Worm (Caenorhabditis elegans) whole organism, late embryonic: ENCODE data around the gene mab-23.

Experiments used
- C08G9.2 ChIP-seq: sonication (generic microtip); optimal IDR thresholded peaks from 2 replicates; lab custom pipeline; 2016; ENCODE audit warnings: mild to moderate bottlenecking, missing genetic modification characterization, moderate library complexity, missing compliant biosample characterization
- K02D7.2 ChIP-seq: sonication (generic microtip); optimal IDR thresholded peaks from 2 replicates; lab custom pipeline; 2017; ENCODE audit warnings: mild to moderate bottlenecking, missing genetic modification characterization, missing compliant biosample characterization
- Y22D7AL.16 ChIP-seq: sonication (generic microtip); optimal IDR thresholded peaks from 2 replicates; lab custom pipeline; 2016; ENCODE audit warnings: missing genetic modification characterization, missing compliant biosample characterization
- ahr-1 ChIP-seq: sonication (generic microtip); optimal IDR thresholded peaks from 2 replicates; lab custom pipeline; 2016; ENCODE audit warnings: missing genetic modification characterization, missing compliant biosample characterization
- ama-1 ChIP-seq: fragments of 150-350 bp; optimal IDR thresholded peaks from 2 replicates; lab custom pipeline; 2014
- ceh-14 ChIP-seq: sonication (generic microtip); optimal IDR thresholded peaks from 2 replicates; lab custom pipeline; 2016; ENCODE audit warnings: missing genotype, missing genetic modification characterization, missing compliant biosample characterization
- ceh-19 ChIP-seq: fragments of 200-800 bp; sonication (Bioruptor generic); optimal IDR thresholded peaks from 2 replicates; lab custom pipeline; 2018; ENCODE audit warnings: mild to moderate bottlenecking, missing genetic modification characterization, missing compliant biosample characterization
- ceh-30 ChIP-seq: fragments of 150-350 bp; optimal IDR thresholded peaks from 2 replicates; lab custom pipeline; 2014; ENCODE audit warnings: missing biosample characterization, missing genetic modification characterization
- ceh-31 ChIP-seq: sonication (generic microtip); optimal IDR thresholded peaks from 2 replicates; lab custom pipeline; 2016; ENCODE audit warnings: missing genetic modification characterization, missing compliant biosample characterization
- ceh-34 ChIP-seq: sonication (generic microtip); optimal IDR thresholded peaks from 2 replicates; lab custom pipeline; 2016; ENCODE audit warnings: mild to moderate bottlenecking, missing genetic modification characterization, missing compliant biosample characterization
- ceh-48 ChIP-seq: sonication (generic microtip); optimal IDR thresholded peaks from 2 replicates; lab custom pipeline; 2016; ENCODE audit warnings: missing genetic modification characterization, inconsistent platforms, missing compliant biosample characterization
- ceh-6 ChIP-seq: fragments of 200-800 bp; sonication (Bioruptor generic); optimal IDR thresholded peaks from 2 replicates; lab custom pipeline; 2018; ENCODE audit warnings: mild to moderate bottlenecking, missing genetic modification characterization, missing compliant biosample characterization
- che-1 ChIP-seq: sonication (generic microtip); optimal IDR thresholded peaks from 2 replicates; lab custom pipeline; 2016; ENCODE audit warnings: mild to moderate bottlenecking, missing genetic modification characterization, missing compliant biosample characterization
- dmd-4 ChIP-seq: sonication (generic microtip); optimal IDR thresholded peaks from 2 replicates; lab custom pipeline; 2016; ENCODE audit warnings: borderline replicate concordance, missing genetic modification characterization, missing compliant biosample characterization
- elt-4 ChIP-seq: sonication (generic microtip); optimal IDR thresholded peaks from 2 replicates; lab custom pipeline; 2016; ENCODE audit warnings: missing genetic modification characterization, missing compliant biosample characterization
- ets-4 ChIP-seq: sonication (generic microtip); optimal IDR thresholded peaks from 2 replicates; lab custom pipeline; 2016; ENCODE audit warnings: missing genetic modification characterization, missing compliant biosample characterization
- eyg-1 ChIP-seq: sonication (generic microtip); optimal IDR thresholded peaks from 2 replicates; lab custom pipeline; 2016; ENCODE audit warnings: missing genotype, missing genetic modification characterization, missing compliant biosample characterization
- hlh-6 ChIP-seq: sonication (generic microtip); optimal IDR thresholded peaks from 2 replicates; lab custom pipeline; 2016; ENCODE audit warnings: missing genotype, missing genetic modification characterization, missing compliant biosample characterization
- hlh-8 ChIP-seq: sonication (generic microtip); optimal IDR thresholded peaks from 2 replicates; lab custom pipeline; 2016; ENCODE audit warnings: missing genotype, missing genetic modification characterization, missing compliant biosample characterization
- lim-6 ChIP-seq: sonication (generic microtip); optimal IDR thresholded peaks from 2 replicates; lab custom pipeline; 2016; ENCODE audit warnings: missing genetic modification characterization, missing compliant biosample characterization
- lin-11 ChIP-seq: fragments of 200-800 bp; sonication (Bioruptor generic); optimal IDR thresholded peaks from 2 replicates; lab custom pipeline; 2018; ENCODE audit warnings: mild to moderate bottlenecking, missing genetic modification characterization, missing compliant biosample characterization
- nfya-1 ChIP-seq: sonication (generic microtip); optimal IDR thresholded peaks from 2 replicates; lab custom pipeline; 2017; ENCODE audit warnings: missing genetic modification characterization, mild to moderate bottlenecking, missing compliant biosample characterization, antibody characterized with exemption, moderate library complexity
- nhr-232 ChIP-seq: sonication (generic microtip); optimal IDR thresholded peaks from 2 replicates; lab custom pipeline; 2016; ENCODE audit warnings: missing genetic modification characterization, missing compliant biosample characterization
- odd-2 ChIP-seq: sonication (generic microtip); optimal IDR thresholded peaks from 2 replicates; lab custom pipeline; 2017; ENCODE audit warnings: antibody characterized with exemption, mild to moderate bottlenecking, missing genetic modification characterization, missing compliant biosample characterization
- pha-4 ChIP-seq: fragments of 150-350 bp; optimal IDR thresholded peaks from 2 replicates; lab custom pipeline; 2018; ENCODE audit warnings: missing biosample characterization, missing genetic modification reagents, missing genetic modification characterization
- pros-1 ChIP-seq: fragments of 150-350 bp; optimal IDR thresholded peaks from 2 replicates; lab custom pipeline; 2014; ENCODE audit warnings: missing biosample characterization, missing genetic modification reagents, missing genetic modification characterization
- sdc-2 ChIP-seq: sonication (generic microtip); optimal IDR thresholded peaks from 2 replicates; lab custom pipeline; 2016; ENCODE audit warnings: missing genotype, missing genetic modification characterization, missing compliant biosample characterization
- sox-2 ChIP-seq: fragments of 200-800 bp; sonication (Bioruptor generic); IDR thresholded peaks from 2 replicates; pipeline ENCODE4 v1.3.6; 2022; ENCODE audit warnings: missing genetic modification reagents, missing genetic modification characterization, missing compliant biosample characterization
- sox-4 ChIP-seq: sonication (generic microtip); optimal IDR thresholded peaks from 2 replicates; lab custom pipeline; 2017; ENCODE audit warnings: mild to moderate bottlenecking, missing genetic modification characterization, inconsistent platforms, missing compliant biosample characterization
- tbx-2 ChIP-seq: sonication (generic microtip); optimal IDR thresholded peaks from 2 replicates; lab custom pipeline; 2016; ENCODE audit warnings: missing genetic modification characterization, missing compliant biosample characterization
- tbx-7 ChIP-seq: sonication (generic microtip); optimal IDR thresholded peaks from 2 replicates; lab custom pipeline; 2016; ENCODE audit warnings: missing genotype, missing genetic modification characterization, missing compliant biosample characterization
- ttx-3 ChIP-seq: sonication (generic microtip); optimal IDR thresholded peaks from 2 replicates; lab custom pipeline; 2016; ENCODE audit warnings: missing genetic modification reagents, missing genetic modification characterization, missing compliant biosample characterization
- unc-55 ChIP-seq: sonication (generic microtip); optimal IDR thresholded peaks from 2 replicates; lab custom pipeline; 2017; ENCODE audit warnings: missing biosample characterization, missing genetic modification reagents, missing genetic modification characterization
- unc-86 ChIP-seq: sonication (generic microtip); optimal IDR thresholded peaks from 2 replicates; lab custom pipeline; 2016; ENCODE audit warnings: missing genetic modification characterization, missing compliant biosample characterization

The mab-23 gene

DNA sequence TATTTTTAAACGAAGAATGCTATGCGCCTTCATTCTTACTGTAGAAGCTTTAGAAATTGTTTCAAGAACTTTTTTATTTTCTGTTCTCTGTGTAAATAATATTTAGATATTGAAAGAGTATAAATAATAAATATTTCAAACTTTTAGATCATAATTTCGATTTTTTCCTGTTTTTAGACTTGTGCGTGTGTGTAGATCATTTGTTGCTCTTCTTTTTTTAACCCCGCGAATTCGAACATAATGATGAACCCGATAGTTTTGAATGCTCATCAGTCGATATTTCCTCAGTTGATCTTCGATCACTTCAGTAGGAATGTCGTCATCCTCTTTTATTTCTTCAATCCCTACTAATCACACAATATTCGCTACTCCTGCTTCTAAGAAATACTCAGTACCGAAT lies 35.6 kb upstream of the mab-23 start, which contains the start of gene T21C9.13:
Gene T21C9.13, plus strand, starts transcription at position 33 of the 400 bp plus-strand sequence.
- TF ChIP-seq nhr-232 (tag; lab: Kevin White, UChicago) (no peak), che-1 (no peak), hlh-6 (tag; lab: Kevin White, UChicago) (no peak), pros-1 (tag; lab: Kevin White, UChicago) (no peak), unc-86 (no peak), lim-6 (no peak)

ce11 chrV:10598670-10599154 lies 34.1 kb upstream of the mab-23 start, which contains the start of gene scpl-4:
Gene scpl-4 (plus strand): TSS chrV:10599104.
- no peak for TF ChIP-seq nfya-1 (tag; lab: Kevin White, UChicago)
- no peak for TF ChIP-seq hlh-6 (tag; lab: Kevin White, UChicago)
- TF ChIP-seq lin-11 (tag; lab: Kevin White, UChicago): no peak
- TF ChIP-seq ceh-14 (tag; lab: Kevin White, UChicago): no peak
- no peak for TF ChIP-seq hlh-8 (tag; lab: Kevin White, UChicago)
- TF ChIP-seq ceh-19 (GFP tag; lab: Kevin White, UChicago): no peak
- TF ChIP-seq C08G9.2: no peak
- TF ChIP-seq elt-4: no peak
- no peak for TF ChIP-seq tbx-7 (tag; lab: Kevin White, UChicago)
- no peak for TF ChIP-seq ttx-3 (tag; lab: Kevin White, UChicago)
- no peak for TF ChIP-seq ceh-31
- no peak for TF ChIP-seq tbx-2 (tag; lab: Kevin White, UChicago)
- TF ChIP-seq ceh-48 (tag; lab: Kevin White, UChicago): no peak
- TF ChIP-seq pha-4 (tag; lab: Kevin White, UChicago): no peak
- TF ChIP-seq sdc-2 (tag; lab: Kevin White, UChicago): no peak
- no peak for TF ChIP-seq ceh-6
- no peak for TF ChIP-seq ets-4 (tag; lab: Kevin White, UChicago)
- TF ChIP-seq dmd-4 (tag; lab: Kevin White, UChicago): no peak
- TF ChIP-seq, all 69 proteins: peak for 0

DNA sequence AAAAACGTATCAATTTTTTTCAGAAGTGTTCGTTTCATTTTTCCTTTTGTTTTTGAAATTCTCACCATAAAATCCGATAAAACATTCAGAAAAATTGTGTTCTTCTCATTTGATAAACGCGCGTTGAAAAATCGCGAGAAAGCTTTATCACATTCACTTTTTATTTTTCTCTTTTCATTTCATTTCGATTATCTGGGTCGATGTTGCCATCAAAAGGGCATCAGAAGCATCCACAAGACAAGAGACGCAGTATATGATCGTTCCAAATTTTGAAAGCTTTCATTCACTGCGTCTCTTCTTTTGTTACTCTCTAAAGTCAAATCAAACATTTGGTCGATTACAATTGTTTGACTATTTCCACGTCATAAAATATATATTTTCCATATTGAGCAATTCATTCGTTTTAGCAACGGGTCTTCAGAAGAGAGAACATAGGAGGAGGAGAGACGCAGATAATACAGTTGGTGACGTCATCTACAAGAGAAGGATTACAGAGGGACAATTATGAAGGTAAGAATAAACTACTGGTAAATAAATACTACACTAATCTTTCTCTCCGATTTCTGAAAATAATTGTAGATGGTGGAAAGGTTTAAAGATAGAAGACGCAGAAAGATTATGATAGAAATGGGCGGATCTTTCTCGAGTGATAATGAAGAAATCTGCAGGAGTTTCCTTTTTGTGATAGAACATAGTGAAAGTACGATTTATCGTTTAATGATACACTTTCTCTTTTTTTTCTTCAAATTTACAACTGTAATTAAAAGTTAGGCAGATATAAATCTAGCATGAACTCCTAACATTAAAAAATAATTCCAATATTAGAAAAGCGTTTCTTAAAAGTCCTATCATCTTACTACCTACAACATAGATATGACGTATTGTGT lies 30.6 kb upstream of the mab-23 start, which contains the start of gene H27A22.1:
Gene H27A22.1, plus strand, starts transcription at position 505 of the 887 bp plus-strand sequence.
- no peak for TF ChIP-seq unc-86
- TF ChIP-seq ceh-34 (tag; lab: Kevin White, UChicago): no peak
- TF ChIP-seq pha-4 (tag; lab: Kevin White, UChicago): no peak
- no peak for TF ChIP-seq sox-2
- no peak for TF ChIP-seq Y22D7AL.16 (tag; lab: Kevin White, UChicago)

DNA sequence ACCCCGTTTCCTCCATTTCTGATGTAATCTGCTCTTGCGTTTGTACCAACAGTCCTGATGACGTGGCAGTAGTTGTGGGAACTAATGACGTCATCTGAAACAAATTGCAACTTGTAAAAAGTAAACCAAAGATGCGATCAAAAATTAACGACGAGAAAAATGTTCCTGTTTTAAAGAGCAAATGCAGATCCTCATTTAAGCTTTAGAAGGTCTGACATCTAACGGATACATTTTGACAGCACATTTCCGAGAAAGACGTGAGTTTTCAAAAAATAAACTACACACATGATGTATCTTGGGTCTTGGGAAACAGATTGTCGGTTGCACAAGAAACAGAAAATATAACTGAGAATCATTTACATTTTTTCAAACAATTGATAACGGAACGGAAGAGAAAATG lies 17.4 kb upstream of the mab-23 start, which contains the start of gene H09F14.1:
Gene H09F14.1, minus strand, starts transcription at position 101 of the 400 bp plus-strand sequence.
- TF ChIP-seq sox-4 (tag; lab: Kevin White, UChicago) (no peak), ceh-30 (tag; lab: Kevin White, UChicago) (no peak), K02D7.2 (tag; lab: Kevin White, UChicago) (no peak)

DNA sequence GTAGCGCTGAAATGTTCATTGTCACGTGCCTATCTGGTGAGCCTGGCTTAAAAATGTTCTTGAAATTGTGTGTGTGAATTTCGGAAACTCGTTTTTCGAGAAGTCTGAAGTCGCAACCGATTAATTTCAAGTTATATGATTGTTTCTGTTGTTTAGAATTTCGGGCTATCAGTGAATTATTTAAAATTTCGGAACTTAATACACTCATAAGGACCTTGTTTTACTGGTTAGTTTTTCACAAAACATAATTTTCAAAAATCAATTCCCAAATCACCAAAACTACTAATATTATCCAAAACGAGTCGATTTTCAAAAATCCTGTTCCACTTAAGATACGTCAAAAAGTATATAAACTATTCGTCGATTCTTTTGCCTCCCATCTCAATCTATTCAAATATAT lies 2.4 kb upstream of the mab-23 start:
- TF ChIP-seq ahr-1 (no peak), unc-55 (no peak), odd-2 (no peak), lim-6 (no peak), tbx-7 (tag; lab: Kevin White, UChicago) (no peak), eyg-1 (tag; lab: Kevin White, UChicago) (no peak), pha-4 (tag; lab: Kevin White, UChicago) (no peak), che-1 (no peak), ama-1 (lab: Kevin White, UChicago) (no peak), ceh-14 (tag; lab: Kevin White, UChicago) (no peak), hlh-8 (tag; lab: Kevin White, UChicago) (no peak)
- TF ChIP-seq, all 69 proteins: peak for 0
